Worm (Caenorhabditis elegans): ENCODE data around the gene lgc-18.

lgc-18 gene

DNA sequence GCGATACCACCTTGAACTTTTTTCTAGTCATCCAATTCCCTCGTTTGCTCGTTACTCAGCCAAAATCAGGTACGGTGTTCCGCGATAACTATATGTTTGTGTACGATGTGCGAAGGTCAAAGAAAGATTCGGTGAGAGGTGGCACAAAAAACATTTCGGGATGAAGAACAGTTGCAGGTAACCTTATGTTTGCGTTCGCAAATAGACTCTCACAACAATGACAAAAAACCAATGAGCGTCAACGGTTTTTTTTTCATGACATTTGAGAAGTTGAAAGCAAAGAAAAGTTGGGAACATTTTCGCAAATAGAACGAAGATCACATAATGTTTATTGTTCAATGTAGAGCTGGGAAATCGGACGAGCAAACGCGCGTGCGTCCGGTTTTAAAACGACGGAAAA is 37.3 kb downstream of the lgc-18 start:
- no peak for TF ChIP-seq ztf-23 (GFP tag; IDR thresholded peaks at IDR 0.05)
- TF ChIP-seq klf-2 (GFP tag; conservative IDR thresholded peaks at IDR 0.05) = no peak

ce11 chrX:12164047-12164446 is 38.6 kb downstream of the lgc-18 start:
- no peak for TF ChIP-seq med-1 (GFP tag; optimal IDR thresholded peaks at IDR 0.05; ENCODE audit: insufficient read depth)
- TF ChIP-seq T22C8.4 (GFP tag; IDR thresholded peaks at IDR 0.05) = no peak
- no peak for TF ChIP-seq cog-1 (tag; optimal IDR thresholded peaks at IDR 0.05)
- TF ChIP-seq klf-2 (GFP tag; conservative IDR thresholded peaks at IDR 0.05) = no peak
- TF ChIP-seq ztf-23 (GFP tag; IDR thresholded peaks at IDR 0.05) = no peak
- TF ChIP-seq ztf-29 (GFP tag; IDR thresholded peaks at IDR 0.05) = no peak
- TF ChIP-seq ref-1 (GFP tag; conservative IDR thresholded peaks at IDR 0.05) = no peak
- TF ChIP-seq flt-1 (GFP tag; IDR thresholded peaks at IDR 0.05) = no peak
- TF ChIP-seq tab-1 (GFP tag; IDR thresholded peaks at IDR 0.05) = no peak

ce11 chrX:12164943-12165342 is 39.5 kb downstream of the lgc-18 start:
- TF ChIP-seq med-1 (GFP tag; optimal IDR thresholded peaks at IDR 0.05; ENCODE audit: insufficient read depth) (no peak), ztf-29 (GFP tag; IDR thresholded peaks at IDR 0.05) (no peak), cog-1 (tag; optimal IDR thresholded peaks at IDR 0.05) (no peak), klf-2 (GFP tag; conservative IDR thresholded peaks at IDR 0.05) (no peak), tab-1 (GFP tag; IDR thresholded peaks at IDR 0.05) (no peak), T22C8.4 (GFP tag; IDR thresholded peaks at IDR 0.05) (no peak), flt-1 (GFP tag; IDR thresholded peaks at IDR 0.05) (no peak), ztf-23 (GFP tag; IDR thresholded peaks at IDR 0.05) (no peak)

DNA sequence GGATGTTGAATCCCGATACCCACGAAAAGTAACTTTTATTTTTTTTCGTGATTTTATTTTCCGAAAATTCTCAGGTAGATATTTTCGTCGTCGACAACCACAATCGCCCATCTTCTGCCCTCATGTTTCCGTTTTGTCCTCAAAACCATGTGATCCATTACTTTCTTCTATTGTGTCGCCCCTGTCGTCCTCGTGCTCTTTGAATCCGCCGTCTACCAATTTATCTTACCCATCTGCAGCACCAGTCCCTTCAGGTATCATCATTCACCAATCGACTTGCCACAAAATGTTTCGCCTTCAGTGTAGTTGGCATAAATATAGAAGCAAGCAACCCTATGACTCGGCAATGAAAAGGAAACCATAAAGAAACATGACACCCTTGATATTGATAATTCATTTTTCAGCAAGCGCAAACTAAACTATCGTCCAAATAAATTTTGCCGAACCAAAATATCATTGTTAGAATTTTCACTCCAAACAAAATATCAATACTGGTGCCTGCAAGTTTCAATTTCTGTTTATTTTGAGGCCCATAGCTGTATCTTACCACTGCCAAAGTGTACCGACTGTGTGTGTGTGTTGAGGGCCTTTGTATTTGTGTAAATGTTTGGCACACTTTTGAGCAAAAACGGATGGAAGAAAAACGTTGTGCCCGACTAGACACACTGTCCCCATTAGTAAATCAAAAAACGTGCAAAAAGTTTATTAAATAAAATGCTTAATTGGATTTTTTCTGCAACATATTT is 42.4 kb downstream of the lgc-18 start:
- TF ChIP-seq flt-1 (GFP tag; IDR thresholded peaks at IDR 0.05) = no peak
- TF ChIP-seq cog-1 (tag; optimal IDR thresholded peaks at IDR 0.05) = no peak
- TF ChIP-seq tab-1 (GFP tag; IDR thresholded peaks at IDR 0.05) = no peak
- no peak for TF ChIP-seq ref-1 (GFP tag; conservative IDR thresholded peaks at IDR 0.05)
- no peak for TF ChIP-seq klf-2 (GFP tag; conservative IDR thresholded peaks at IDR 0.05)
- no peak for TF ChIP-seq T22C8.4 (GFP tag; IDR thresholded peaks at IDR 0.05)
- TF ChIP-seq med-1 (GFP tag; optimal IDR thresholded peaks at IDR 0.05; ENCODE audit: insufficient read depth) = no peak

DNA sequence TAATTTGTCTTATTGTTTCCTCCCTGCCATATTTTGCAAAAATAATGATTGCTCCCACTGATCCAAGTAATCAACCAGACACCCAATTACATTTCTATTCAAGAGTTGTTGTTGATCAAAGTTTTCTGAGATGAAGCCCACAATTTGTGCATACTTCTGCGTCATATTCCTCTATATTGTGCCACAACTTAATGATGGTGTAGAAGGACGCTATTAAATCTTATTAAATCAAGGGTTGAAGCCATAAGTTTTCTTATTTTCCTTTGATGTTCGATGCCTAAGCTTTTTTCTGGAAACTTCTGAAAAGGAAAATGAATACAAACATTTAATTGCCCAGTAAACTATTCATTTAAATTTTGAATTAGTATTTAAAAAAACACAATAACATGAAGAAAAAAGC is 43.4 kb downstream of the lgc-18 start:
- no peak for TF ChIP-seq T22C8.4 (GFP tag; IDR thresholded peaks at IDR 0.05)
- TF ChIP-seq ref-1 (GFP tag; conservative IDR thresholded peaks at IDR 0.05) = no peak
- no peak for TF ChIP-seq flt-1 (GFP tag; IDR thresholded peaks at IDR 0.05)
- no peak for TF ChIP-seq ztf-29 (GFP tag; IDR thresholded peaks at IDR 0.05)
- TF ChIP-seq med-1 (GFP tag; optimal IDR thresholded peaks at IDR 0.05; ENCODE audit: insufficient read depth) = no peak
- TF ChIP-seq ztf-23 (GFP tag; IDR thresholded peaks at IDR 0.05) = no peak
- no peak for TF ChIP-seq cog-1 (tag; optimal IDR thresholded peaks at IDR 0.05)

DNA sequence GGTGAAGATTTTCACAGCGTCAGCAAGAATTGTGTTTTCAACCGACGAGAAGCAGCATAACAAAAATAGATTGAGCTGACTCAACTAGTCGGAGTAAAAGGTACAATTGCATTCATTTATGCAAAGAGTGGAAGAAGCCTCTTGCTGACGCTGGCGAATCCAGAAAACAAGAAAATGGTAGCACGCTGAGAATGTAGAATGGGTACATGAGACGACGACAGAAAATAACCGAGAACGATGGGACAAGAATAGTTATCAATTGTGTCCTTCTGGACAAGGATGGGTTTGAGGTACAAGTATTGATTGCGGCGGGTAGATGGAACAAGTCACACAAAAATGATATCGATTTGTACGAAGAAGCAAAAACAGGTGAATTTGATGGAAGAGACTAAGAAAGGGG is 44.0 kb downstream of the lgc-18 start:
- TF ChIP-seq med-1 (GFP tag; optimal IDR thresholded peaks at IDR 0.05; ENCODE audit: insufficient read depth) = no peak
- 0 out of 2 replicates have a peak, but pooled peaks have one; percentile 7 for TF ChIP-seq T22C8.4 (GFP tag; IDR thresholded peaks at IDR 0.05)
- no peak for TF ChIP-seq cog-1 (tag; optimal IDR thresholded peaks at IDR 0.05)
- no peak for TF ChIP-seq ztf-29 (GFP tag; IDR thresholded peaks at IDR 0.05)
- TF ChIP-seq ztf-23 (GFP tag; IDR thresholded peaks at IDR 0.05) = no peak
- TF ChIP-seq klf-2 (GFP tag; conservative IDR thresholded peaks at IDR 0.05) = no peak

DNA sequence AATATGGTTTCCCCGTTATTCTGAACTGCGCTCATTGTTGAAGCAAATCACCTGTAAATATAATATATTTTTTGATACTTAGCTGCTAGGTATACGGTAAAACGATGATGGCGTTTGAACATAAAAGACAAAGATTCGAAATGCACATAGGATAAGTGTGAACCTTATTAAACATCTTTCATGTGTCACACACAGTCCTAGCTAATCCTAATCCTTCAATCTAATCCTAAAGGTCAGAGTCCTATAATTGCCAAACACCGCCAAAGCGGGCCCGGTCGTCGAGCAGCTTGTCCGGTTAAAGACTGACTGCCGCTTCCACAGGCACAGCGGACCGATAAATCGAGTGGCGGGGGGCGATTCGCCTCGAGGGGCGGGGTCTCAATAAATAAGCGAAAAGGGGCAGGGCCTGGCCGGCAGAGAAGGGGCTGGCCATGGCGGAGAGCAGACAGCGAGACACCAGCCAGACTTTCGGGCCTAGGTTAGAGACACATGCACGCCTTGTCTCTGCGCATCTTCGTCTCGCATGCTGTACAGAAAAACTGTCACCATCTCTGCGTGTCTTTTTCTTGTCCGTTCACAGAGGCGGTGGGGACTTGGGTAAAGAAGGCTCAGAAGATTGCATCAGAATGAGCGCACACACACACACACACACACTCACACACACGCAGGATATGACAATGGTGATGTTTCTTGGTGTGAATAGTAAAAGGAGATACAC is 46.4 kb downstream of the lgc-18 start, which contains the start of gene F57G12.1:
Gene F57G12.1, minus strand, starts transcription at position 51 of the 718 bp plus-strand sequence.
- TF ChIP-seq tab-1 (GFP tag; IDR thresholded peaks at IDR 0.05) = peak; percentile 59; the same call in 1 of the 2 replicates
- 0 out of 2 replicates have a peak, but pooled peaks have one; percentile 66 for TF ChIP-seq flt-1 (GFP tag; IDR thresholded peaks at IDR 0.05)
- TF ChIP-seq T22C8.4 (GFP tag; IDR thresholded peaks at IDR 0.05) = no peak
- TF ChIP-seq ztf-29 (GFP tag; IDR thresholded peaks at IDR 0.05) = no peak
- TF ChIP-seq ztf-23 (GFP tag; IDR thresholded peaks at IDR 0.05) = no peak
- no peak for TF ChIP-seq ref-1 (GFP tag; conservative IDR thresholded peaks at IDR 0.05)
- TF ChIP-seq cog-1 (tag; optimal IDR thresholded peaks at IDR 0.05) = peak; percentile 85
- 0 out of 2 replicates have a peak, but pooled peaks have one; percentile 16 for TF ChIP-seq klf-2 (GFP tag; conservative IDR thresholded peaks at IDR 0.05)
- no peak for TF ChIP-seq med-1 (GFP tag; optimal IDR thresholded peaks at IDR 0.05; ENCODE audit: insufficient read depth)

ce11 chrX:12172482-12173134 is 47.2 kb downstream of the lgc-18 start:
- no peak for TF ChIP-seq T22C8.4 (GFP tag; IDR thresholded peaks at IDR 0.05)
- TF ChIP-seq klf-2 (GFP tag; conservative IDR thresholded peaks at IDR 0.05) = no peak
- no peak for TF ChIP-seq med-1 (GFP tag; optimal IDR thresholded peaks at IDR 0.05; ENCODE audit: insufficient read depth)
- no peak for TF ChIP-seq flt-1 (GFP tag; IDR thresholded peaks at IDR 0.05)
- TF ChIP-seq ztf-29 (GFP tag; IDR thresholded peaks at IDR 0.05) = no peak
- TF ChIP-seq tab-1 (GFP tag; IDR thresholded peaks at IDR 0.05) = no peak
- no peak for TF ChIP-seq ztf-23 (GFP tag; IDR thresholded peaks at IDR 0.05)
- TF ChIP-seq cog-1 (tag; optimal IDR thresholded peaks at IDR 0.05) = no peak
- no peak for TF ChIP-seq ref-1 (GFP tag; conservative IDR thresholded peaks at IDR 0.05)

- TF ChIP-seq flt-1 (GFP tag; IDR thresholded peaks at IDR 0.05) (no peak), ztf-29 (GFP tag; IDR thresholded peaks at IDR 0.05) (no peak), cog-1 (tag; optimal IDR thresholded peaks at IDR 0.05) (no peak), ztf-23 (GFP tag; IDR thresholded peaks at IDR 0.05) (no peak), tab-1 (GFP tag; IDR thresholded peaks at IDR 0.05) (no peak), med-1 (GFP tag; optimal IDR thresholded peaks at IDR 0.05; ENCODE audit: insufficient read depth) (no peak), klf-2 (GFP tag; conservative IDR thresholded peaks at IDR 0.05) (no peak), T22C8.4 (GFP tag; IDR thresholded peaks at IDR 0.05) (no peak), ref-1 (GFP tag; conservative IDR thresholded peaks at IDR 0.05) (no peak)
These were observed 48.6 kb downstream of the lgc-18 start for ce11 chrX:12173989-12174388.
